Fruit fly (Drosophila melanogaster) whole organism, embryonic: Measurements from ENCODE around the gene deltaCOP.

ENCODE experiments used
- ATbp ChIP-seq: fragments of 200-800 bp; sonication (Bioruptor generic); optimal IDR thresholded peaks from 2 replicates; lab custom pipeline; 2017; ENCODE audit warnings: missing biosample characterization, mild to moderate bottlenecking, missing genetic modification characterization, missing genetic modification reagents
- Ada2b ChIP-seq: fragments of 200-800 bp; sonication (Bioruptor generic); IDR thresholded peaks from 2 replicates; pipeline ENCODE4 v1.3.6; 2022; ENCODE audit warnings: missing biosample characterization, missing genetic modification characterization
- Asciz ChIP-seq: fragments of 200-800 bp; sonication (Bioruptor generic); optimal IDR thresholded peaks from 2 replicates; lab custom pipeline; 2017; ENCODE audit warnings: missing biosample characterization, mild to moderate bottlenecking, missing genetic modification characterization, missing genetic modification reagents
- Bgb ChIP-seq: fragments of 200-800 bp; sonication (Bioruptor generic); IDR thresholded peaks from 2 replicates; pipeline ENCODE4 v1.3.6; 2022; ENCODE audit warnings: missing biosample characterization, missing genetic modification characterization; ENCODE audit not compliant: partially characterized antibody
- Blimp-1 ChIP-seq: fragments of 200-800 bp; sonication (Bioruptor generic); optimal IDR thresholded peaks from 3 replicates; lab custom pipeline; 2018; ENCODE audit warnings: missing biosample characterization, missing genetic modification characterization, mild to moderate bottlenecking, moderate library complexity, missing genetic modification reagents
- Bteb2 ChIP-seq: fragments of 200-800 bp; sonication (Bioruptor generic); optimal IDR thresholded peaks from 2 replicates; lab custom pipeline; 2016; ENCODE audit warnings: missing biosample characterization, missing genetic modification characterization
- CG10267 ChIP-seq: fragments of 200-800 bp; sonication (Bioruptor generic); optimal IDR thresholded peaks from 2 replicates; lab custom pipeline; 2018; ENCODE audit warnings: missing biosample characterization, mild to moderate bottlenecking, missing genetic modification characterization, moderate library complexity
- CG11093 ChIP-seq: fragments of 200-800 bp; sonication (Bioruptor generic); IDR thresholded peaks from 3 replicates; pipeline ENCODE4 v1.3.6; 2022; ENCODE audit warnings: missing biosample characterization, missing genetic modification characterization
- CG11696 ChIP-seq: fragments of 200-800 bp; sonication (Bioruptor generic); IDR thresholded peaks from 2 replicates; pipeline ENCODE4 v1.3.6; 2022; ENCODE audit warnings: missing biosample characterization, missing genetic modification characterization
- CG15269 ChIP-seq: fragments of 200-800 bp; sonication (Bioruptor generic); optimal IDR thresholded peaks from 2 replicates; lab custom pipeline; 2018; ENCODE audit warnings: missing biosample characterization, mild to moderate bottlenecking, missing genetic modification characterization, moderate library complexity
- CG15514 ChIP-seq: fragments of 200-800 bp; sonication (Bioruptor generic); optimal IDR thresholded peaks from 3 replicates; lab custom pipeline; 2017; ENCODE audit warnings: missing biosample characterization, missing genetic modification characterization, mild to moderate bottlenecking, moderate library complexity, missing genetic modification reagents
- CG15601 ChIP-seq: fragments of 200-800 bp; sonication (Bioruptor generic); optimal IDR thresholded peaks from 3 replicates; lab custom pipeline; 2019; ENCODE audit warnings: missing biosample characterization, mild to moderate bottlenecking, missing genetic modification characterization, moderate library complexity
- CG17186 ChIP-seq: fragments of 200-800 bp; sonication (Bioruptor generic); optimal IDR thresholded peaks from 3 replicates; lab custom pipeline; 2017; ENCODE audit warnings: missing biosample characterization, missing genetic modification reagents, missing genetic modification characterization
- CG17328 ChIP-seq: fragments of 200-800 bp; sonication (Bioruptor generic); IDR thresholded peaks from 2 replicates; pipeline ENCODE4 v1.3.6; 2022; ENCODE audit warnings: missing biosample characterization, missing genetic modification characterization
- CG2116 ChIP-seq: fragments of 200-800 bp; sonication (Bioruptor generic); optimal IDR thresholded peaks from 3 replicates; lab custom pipeline; 2018; ENCODE audit warnings: missing biosample characterization, mild to moderate bottlenecking, missing genetic modification characterization
- CG30020 ChIP-seq: fragments of 200-800 bp; optimal IDR thresholded peaks from 2 replicates; lab custom pipeline; 2019; ENCODE audit warnings: missing biosample characterization, mild to moderate bottlenecking, missing genetic modification characterization, moderate library complexity
- CG30403 ChIP-seq: fragments of 200-800 bp; sonication (Bioruptor generic); optimal IDR thresholded peaks from 3 replicates; lab custom pipeline; 2016; ENCODE audit warnings: missing biosample characterization, missing genetic modification characterization
- CG4282 ChIP-seq: fragments of 200-800 bp; sonication (Bioruptor generic); optimal IDR thresholded peaks from 2 replicates; lab custom pipeline; 2016; ENCODE audit warnings: missing biosample characterization, missing genetic modification characterization
- CG4617 ChIP-seq: fragments of 200-800 bp; sonication (Bioruptor generic); optimal IDR thresholded peaks from 3 replicates; lab custom pipeline; 2016; ENCODE audit warnings: missing biosample characterization, missing genetic modification characterization, borderline replicate concordance
- CG6272 ChIP-seq: fragments of 200-800 bp; sonication (Bioruptor generic); IDR thresholded peaks from 2 replicates; pipeline ENCODE4 v1.3.6; 2022; ENCODE audit warnings: missing biosample characterization, missing genetic modification characterization
- CG6854 ChIP-seq: fragments of 200-800 bp; sonication (Bioruptor generic); optimal IDR thresholded peaks from 3 replicates; lab custom pipeline; 2017; ENCODE audit warnings: missing biosample characterization, mild to moderate bottlenecking, missing genetic modification characterization
- CG7357 ChIP-seq: fragments of 200-800 bp; sonication (Bioruptor generic); IDR thresholded peaks from 3 replicates; pipeline ENCODE4 v1.3.6; 2022; ENCODE audit warnings: missing biosample characterization, missing genetic modification characterization
- CG7372 ChIP-seq: fragments of 200-800 bp; sonication (Bioruptor generic); IDR thresholded peaks from 2 replicates; pipeline ENCODE4 v1.3.6; 2022; ENCODE audit warnings: missing biosample characterization, missing genetic modification characterization
- CG8089 ChIP-seq: fragments of 200-800 bp; sonication (Bioruptor generic); optimal IDR thresholded peaks from 3 replicates; lab custom pipeline; 2016; ENCODE audit warnings: missing biosample characterization, missing genetic modification characterization
- CrebB ChIP-seq: fragments of 200-800 bp; sonication (Bioruptor generic); optimal IDR thresholded peaks from 3 replicates; lab custom pipeline; 2018; ENCODE audit warnings: missing biosample characterization, mild to moderate bottlenecking, missing genetic modification characterization
- Gsc ChIP-seq: fragments of 200-800 bp; sonication (Bioruptor generic); IDR thresholded peaks from 2 replicates; pipeline ENCODE4 v1.3.6; 2022; ENCODE audit warnings: missing biosample characterization, missing genetic modification characterization
- Hr3 ChIP-seq: fragments of 200-800 bp; sonication (Bioruptor generic); optimal IDR thresholded peaks from 3 replicates; lab custom pipeline; 2016; ENCODE audit warnings: missing biosample characterization, missing genetic modification characterization
- Jarid2 ChIP-seq: fragments of 200-800 bp; sonication (Bioruptor generic); optimal IDR thresholded peaks from 3 replicates; lab custom pipeline; 2017; ENCODE audit warnings: mild to moderate bottlenecking, missing biosample characterization, missing genetic modification reagents, missing genetic modification characterization
- NC2α ChIP-seq: fragments of 200-800 bp; sonication (Bioruptor generic); optimal IDR thresholded peaks from 2 replicates; lab custom pipeline; 2016; ENCODE audit warnings: missing biosample characterization, missing genetic modification characterization
- Pdp1 ChIP-seq, 2 experiments: fragments of 200-800 bp; sonication (Bioruptor generic); optimal IDR thresholded peaks; 3 replicates each; lab custom pipeline; 2016; ENCODE audit warnings: missing biosample characterization in 2 of 2, missing genetic modification characterization in 2 of 2, mild to moderate bottlenecking in 1 of 2, moderate library complexity in 1 of 2
- Sox102F ChIP-seq: fragments of 200-800 bp; sonication (Bioruptor generic); optimal IDR thresholded peaks from 2 replicates; lab custom pipeline; 2018; ENCODE audit warnings: missing biosample characterization, mild to moderate bottlenecking, missing genetic modification characterization, moderate library complexity
- bigmax ChIP-seq: fragments of 200-800 bp; sonication (Bioruptor generic); optimal IDR thresholded peaks from 2 replicates; lab custom pipeline; 2018; ENCODE audit warnings: missing biosample characterization, mild to moderate bottlenecking, missing genetic modification characterization
- crol ChIP-seq: fragments of 200-800 bp; sonication (Bioruptor generic); IDR thresholded peaks from 2 replicates; pipeline ENCODE4 v1.3.6; 2022; ENCODE audit warnings: missing biosample characterization, missing genetic modification characterization
- cwo ChIP-seq: fragments of 200-800 bp; sonication (Bioruptor generic); optimal IDR thresholded peaks from 3 replicates; lab custom pipeline; 2017; ENCODE audit warnings: missing biosample characterization, missing genetic modification characterization, mild to moderate bottlenecking, moderate library complexity, missing genetic modification reagents
- ems ChIP-seq: fragments of 200-800 bp; sonication (Bioruptor generic); optimal IDR thresholded peaks from 3 replicates; lab custom pipeline; 2016; ENCODE audit warnings: missing biosample characterization, missing genetic modification characterization
- fd3F ChIP-seq: fragments of 200-800 bp; sonication (Bioruptor generic); optimal IDR thresholded peaks from 2 replicates; lab custom pipeline; 2018; ENCODE audit warnings: missing biosample characterization, mild to moderate bottlenecking, missing genetic modification characterization, moderate library complexity
- fd64A ChIP-seq: fragments of 200-800 bp; sonication (Bioruptor generic); optimal IDR thresholded peaks from 3 replicates; lab custom pipeline; 2018; ENCODE audit warnings: missing biosample characterization, mild to moderate bottlenecking, missing genetic modification characterization
- grn ChIP-seq: fragments of 200-800 bp; sonication (Bioruptor generic); optimal IDR thresholded peaks from 3 replicates; lab custom pipeline; 2017; ENCODE audit warnings: missing biosample characterization, missing genetic modification characterization
- hb ChIP-seq: fragments of 200-800 bp; sonication (Bioruptor generic); IDR thresholded peaks from 3 replicates; pipeline ENCODE4 v1.3.6; 2022; ENCODE audit warnings: missing biosample characterization, missing genetic modification characterization; ENCODE audit not compliant: partially characterized antibody
- luna ChIP-seq: fragments of 200-800 bp; sonication (Bioruptor generic); optimal IDR thresholded peaks from 2 replicates; lab custom pipeline; 2016; ENCODE audit warnings: missing biosample characterization, missing genetic modification characterization
- otp ChIP-seq: fragments of 200-800 bp; sonication (Bioruptor generic); IDR thresholded peaks from 3 replicates; pipeline ENCODE4, ENCODE4 v1.3.6; 2022; ENCODE audit warnings: missing biosample characterization, missing genetic modification characterization
- psq ChIP-seq: fragments of 200-800 bp; sonication (Bioruptor generic); optimal IDR thresholded peaks from 2 replicates; lab custom pipeline; 2017; ENCODE audit warnings: missing biosample characterization, missing genetic modification characterization
- ro ChIP-seq: fragments of 200-800 bp; sonication (Bioruptor generic); IDR thresholded peaks from 2 replicates; pipeline ENCODE4 v1.3.6; 2022; ENCODE audit warnings: missing biosample characterization, missing genetic modification characterization
- sna ChIP-seq: fragments of 200-800 bp; sonication (Bioruptor generic); IDR thresholded peaks from 2 replicates; pipeline ENCODE4 v1.3.6; 2022; ENCODE audit warnings: missing biosample characterization, missing genetic modification characterization; ENCODE audit not compliant: partially characterized antibody
- ssp ChIP-seq: fragments of 200-800 bp; sonication (Bioruptor generic); IDR thresholded peaks from 2 replicates; pipeline ENCODE4 v1.3.6; 2022; ENCODE audit warnings: missing biosample characterization, missing genetic modification characterization
- tll ChIP-seq, 2 experiments: fragments of 200-800 bp in 1 of 2; fragments of >200 bp in 1 of 2; sonication (Bioruptor generic) in 1 of 2; optimal IDR thresholded peaks; 2 replicates each; lab custom pipeline; 2017 to 2019; ENCODE audit warnings: missing biosample characterization in 2 of 2, missing genetic modification characterization in 2 of 2, mild to moderate bottlenecking in 1 of 2, moderate library complexity in 1 of 2
- vnd ChIP-seq: fragments of 200-800 bp; sonication (Bioruptor generic); IDR thresholded peaks from 3 replicates; pipeline ENCODE4 v1.3.6; 2022; ENCODE audit warnings: missing biosample characterization, missing genetic modification characterization; ENCODE audit not compliant: partially characterized antibody
- wdn ChIP-seq: fragments of 200-800 bp; sonication (Bioruptor generic); IDR thresholded peaks from 2 replicates; pipeline ENCODE4 v1.3.6; 2022; ENCODE audit warnings: missing biosample characterization, missing genetic modification characterization
- zfh1 ChIP-seq: fragments of 200-800 bp; sonication (Bioruptor generic); IDR thresholded peaks from 3 replicates; pipeline ENCODE4 v1.3.6; 2022; ENCODE audit warnings: missing biosample characterization, missing genetic modification characterization

deltaCOP gene

DNA sequence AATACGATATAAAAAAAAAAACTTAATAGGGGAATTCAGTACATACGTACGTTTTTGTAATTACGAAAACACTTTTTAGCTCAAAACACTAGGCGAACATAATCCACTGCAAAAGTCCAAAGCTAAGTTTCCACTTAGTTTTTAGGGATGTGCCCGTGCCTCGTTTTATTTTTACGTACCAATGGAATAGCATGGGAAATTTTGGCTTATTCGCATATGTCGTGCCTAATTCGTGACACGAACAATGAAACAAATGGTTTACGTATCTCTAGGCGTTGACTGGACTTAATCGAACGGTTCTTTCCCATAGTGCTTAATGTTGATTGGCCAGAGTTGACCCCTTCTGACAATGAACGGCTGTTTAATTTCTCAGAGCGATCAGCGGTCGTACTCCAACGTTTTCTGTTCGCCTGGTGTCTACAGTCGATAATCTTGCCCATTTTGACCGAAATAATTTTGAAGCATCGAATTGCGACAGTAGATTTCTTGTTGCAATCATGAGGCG lies 18.1 kb upstream of the deltaCOP start, which contains the start of gene CG14818 (continued):
- TF ChIP-seq bigmax (GFP tag; lab: Kevin White, UChicago) (no peak), otp (peak; percentile 56; the same call in 1 of the 3 replicates), Bgb (GFP tag; lab: Robert Waterston, UW) (peak; percentile 81), CG6854 (GFP tag; lab: Kevin White, UChicago) (no peak), CG30020 (tag; lab: Kevin White, UChicago) (no peak), Pdp1 (GFP tag; optimal IDR thresholded peaks at IDR 0.05; lab: Kevin White, UChicago) (peak; percentile 36 to 63), cwo (GFP tag; lab: Kevin White, UChicago) (no peak), CG15269 (peak; percentile 67), sna (GFP tag; lab: Robert Waterston, UW) (peak; percentile 86), Gsc (GFP tag; lab: Robert Waterston, UW) (no peak), grn (GFP tag; lab: Kevin White, UChicago) (no peak), Sox102F (GFP tag; lab: Kevin White, UChicago) (no peak), CG4617 (GFP tag; lab: Kevin White, UChicago) (no peak), ems (GFP tag; lab: Kevin White, UChicago) (peak; percentile 38), Blimp-1 (GFP tag; lab: Kevin White, UChicago) (no peak), CG15514 (GFP tag; lab: Kevin White, UChicago) (peak; percentile 55), zfh1 (GFP tag; lab: Robert Waterston, UW) (peak; percentile 77; the same call in 2 of the 3 replicates), Hr3 (GFP tag; lab: Kevin White, UChicago) (peak; percentile 20), CG17328 (GFP tag; lab: Robert Waterston, UW) (peak; percentile 58), CG15601 (peak; percentile 15), CG30403 (GFP tag; lab: Kevin White, UChicago) (peak; percentile 53), CG17186 (no peak), hb (GFP tag; lab: Robert Waterston, UW) (peak; percentile 66), ATbp (no peak), crol (GFP tag; lab: Robert Waterston, UW) (no peak), ro (GFP tag; lab: Robert Waterston, UW) (no peak), Bteb2 (peak; percentile 22), CG7357 (peak; percentile 64; the same call in 2 of the 3 replicates), Asciz (no peak), fd3F (peak; percentile 48), NC2α (GFP tag; lab: Kevin White, UChicago) (no peak), fd64A (no peak), CG4282 (GFP tag; lab: Kevin White, UChicago) (no peak), CG2116 (peak; percentile 4), Jarid2 (no peak), tll (GFP tag; optimal IDR thresholded peaks at IDR 0.05; lab: Kevin White, UChicago) (peak in 1 of 2 experiments; percentile 27), CG8089 (GFP tag; lab: Kevin White, UChicago) (peak; percentile 27), vnd (GFP tag; lab: Robert Waterston, UW) (peak; percentile 84), ssp (GFP tag; lab: Robert Waterston, UW) (peak; percentile 65), Ada2b (GFP tag; lab: Robert Waterston, UW) (peak; percentile 60), luna (GFP tag; lab: Kevin White, UChicago) (peak; percentile 25), CG11696 (GFP tag; lab: Robert Waterston, UW) (no peak), CG10267 (tag; lab: Kevin White, UChicago) (peak; percentile 45), CG11093 (GFP tag; lab: Robert Waterston, UW) (0 out of 3 replicates have a peak, but pooled peaks have one; percentile 41), CG7372 (GFP tag; lab: Robert Waterston, UW) (peak; percentile 56), CrebB (tag; lab: Kevin White, UChicago) (no peak), CG6272 (GFP tag; lab: Robert Waterston, UW) (peak; percentile 50), psq (GFP tag; lab: Kevin White, UChicago) (no peak), wdn (no peak)
